Worm (Caenorhabditis elegans) whole organism, late embryonic: ENCODE measurements around the gene Y41C4A.32.

Experiments used
- C08G9.2 ChIP-seq: sonication (generic microtip); optimal IDR thresholded peaks from 2 replicates; lab custom pipeline; 2016; ENCODE audit warnings: mild to moderate bottlenecking, missing genetic modification characterization, moderate library complexity, missing compliant biosample characterization
- C38D4.7 ChIP-seq: fragments of 200-800 bp; sonication (Bioruptor generic); optimal IDR thresholded peaks from 2 replicates; lab custom pipeline; 2018; ENCODE audit warnings: mild to moderate bottlenecking, missing genetic modification characterization, moderate library complexity, missing compliant biosample characterization
- F13H6.1 ChIP-seq: sonication (generic microtip); optimal IDR thresholded peaks from 2 replicates; lab custom pipeline; 2016; ENCODE audit warnings: missing genetic modification characterization, missing compliant biosample characterization
- K02D7.2 ChIP-seq: sonication (generic microtip); optimal IDR thresholded peaks from 2 replicates; lab custom pipeline; 2017; ENCODE audit warnings: mild to moderate bottlenecking, missing genetic modification characterization, missing compliant biosample characterization
- K09A11.1 ChIP-seq: sonication (generic microtip); optimal IDR thresholded peaks from 2 replicates; lab custom pipeline; 2017; ENCODE audit warnings: antibody characterized with exemption, mild to moderate bottlenecking, missing genetic modification characterization, missing compliant biosample characterization; ENCODE audit not compliant: insufficient read depth
- Y22D7AL.16 ChIP-seq: sonication (generic microtip); optimal IDR thresholded peaks from 2 replicates; lab custom pipeline; 2016; ENCODE audit warnings: missing genetic modification characterization, missing compliant biosample characterization
- ahr-1 ChIP-seq: sonication (generic microtip); optimal IDR thresholded peaks from 2 replicates; lab custom pipeline; 2016; ENCODE audit warnings: missing genetic modification characterization, missing compliant biosample characterization
- ama-1 ChIP-seq: fragments of 150-350 bp; optimal IDR thresholded peaks from 2 replicates; lab custom pipeline; 2014
- ceh-18 ChIP-seq: sonication (generic microtip); optimal IDR thresholded peaks from 2 replicates; lab custom pipeline; 2016; ENCODE audit warnings: missing genetic modification characterization, missing compliant biosample characterization
- ceh-19 ChIP-seq: fragments of 200-800 bp; sonication (Bioruptor generic); optimal IDR thresholded peaks from 2 replicates; lab custom pipeline; 2018; ENCODE audit warnings: mild to moderate bottlenecking, missing genetic modification characterization, missing compliant biosample characterization
- ceh-2 ChIP-seq: sonication (generic microtip); optimal IDR thresholded peaks from 2 replicates; lab custom pipeline; 2016; ENCODE audit warnings: missing genotype, missing genetic modification characterization, missing compliant biosample characterization
- ceh-22 ChIP-seq: sonication (generic microtip); optimal IDR thresholded peaks from 2 replicates; lab custom pipeline; 2017; ENCODE audit warnings: missing biosample characterization, missing genetic modification characterization
- ceh-24 ChIP-seq: sonication (generic microtip); optimal IDR thresholded peaks from 2 replicates; lab custom pipeline; 2016; ENCODE audit warnings: mild to moderate bottlenecking, missing genetic modification characterization, missing compliant biosample characterization
- ceh-31 ChIP-seq: sonication (generic microtip); optimal IDR thresholded peaks from 2 replicates; lab custom pipeline; 2016; ENCODE audit warnings: missing genetic modification characterization, missing compliant biosample characterization
- ceh-9 ChIP-seq: sonication (generic microtip); optimal IDR thresholded peaks from 2 replicates; lab custom pipeline; 2016; ENCODE audit warnings: mild to moderate bottlenecking, missing genetic modification characterization, inconsistent platforms, missing compliant biosample characterization
- che-1 ChIP-seq: sonication (generic microtip); optimal IDR thresholded peaks from 2 replicates; lab custom pipeline; 2016; ENCODE audit warnings: mild to moderate bottlenecking, missing genetic modification characterization, missing compliant biosample characterization
- dmd-4 ChIP-seq: sonication (generic microtip); optimal IDR thresholded peaks from 2 replicates; lab custom pipeline; 2016; ENCODE audit warnings: borderline replicate concordance, missing genetic modification characterization, missing compliant biosample characterization
- dve-1 ChIP-seq: sonication (generic microtip); optimal IDR thresholded peaks from 2 replicates; lab custom pipeline; 2017; ENCODE audit warnings: antibody characterized with exemption, mild to moderate bottlenecking, missing genetic modification characterization, missing compliant biosample characterization
- elt-2 ChIP-seq: sonication (generic microtip); optimal IDR thresholded peaks from 2 replicates; lab custom pipeline; 2016; ENCODE audit warnings: missing genetic modification reagents, missing genetic modification characterization, missing compliant biosample characterization
- ets-4 ChIP-seq: sonication (generic microtip); optimal IDR thresholded peaks from 2 replicates; lab custom pipeline; 2016; ENCODE audit warnings: missing genetic modification characterization, missing compliant biosample characterization
- eyg-1 ChIP-seq: sonication (generic microtip); optimal IDR thresholded peaks from 2 replicates; lab custom pipeline; 2016; ENCODE audit warnings: missing genotype, missing genetic modification characterization, missing compliant biosample characterization
- fax-1 ChIP-seq: sonication (generic microtip); optimal IDR thresholded peaks from 2 replicates; lab custom pipeline; 2016; ENCODE audit warnings: missing genotype, missing genetic modification characterization, missing compliant biosample characterization
- fkh-10 ChIP-seq: fragments of 150-350 bp; optimal IDR thresholded peaks from 2 replicates; lab custom pipeline; 2014; ENCODE audit warnings: missing biosample characterization, missing genetic modification reagents, missing genetic modification characterization
- hlh-13 ChIP-seq: fragments of 200-800 bp; sonication (Bioruptor generic); optimal IDR thresholded peaks from 2 replicates; lab custom pipeline; 2018; ENCODE audit warnings: mild to moderate bottlenecking, missing genetic modification characterization, missing compliant biosample characterization
- hlh-15 ChIP-seq: sonication (generic microtip); optimal IDR thresholded peaks from 2 replicates; lab custom pipeline; 2016; ENCODE audit warnings: missing genetic modification characterization, missing compliant biosample characterization
- hlh-30 ChIP-seq: sonication (generic microtip); optimal IDR thresholded peaks from 2 replicates; lab custom pipeline; 2017; ENCODE audit warnings: antibody characterized with exemption, missing genetic modification characterization, missing compliant biosample characterization; ENCODE audit not compliant: insufficient read depth
- hlh-6 ChIP-seq: sonication (generic microtip); optimal IDR thresholded peaks from 2 replicates; lab custom pipeline; 2016; ENCODE audit warnings: missing genotype, missing genetic modification characterization, missing compliant biosample characterization
- hlh-8 ChIP-seq: sonication (generic microtip); optimal IDR thresholded peaks from 2 replicates; lab custom pipeline; 2016; ENCODE audit warnings: missing genotype, missing genetic modification characterization, missing compliant biosample characterization
- lim-6 ChIP-seq: sonication (generic microtip); optimal IDR thresholded peaks from 2 replicates; lab custom pipeline; 2016; ENCODE audit warnings: missing genetic modification characterization, missing compliant biosample characterization
- lin-11 ChIP-seq: fragments of 200-800 bp; sonication (Bioruptor generic); optimal IDR thresholded peaks from 2 replicates; lab custom pipeline; 2018; ENCODE audit warnings: mild to moderate bottlenecking, missing genetic modification characterization, missing compliant biosample characterization
- nfya-1 ChIP-seq: sonication (generic microtip); optimal IDR thresholded peaks from 2 replicates; lab custom pipeline; 2017; ENCODE audit warnings: missing genetic modification characterization, mild to moderate bottlenecking, missing compliant biosample characterization, antibody characterized with exemption, moderate library complexity
- nhr-232 ChIP-seq: sonication (generic microtip); optimal IDR thresholded peaks from 2 replicates; lab custom pipeline; 2016; ENCODE audit warnings: missing genetic modification characterization, missing compliant biosample characterization
- npax-4 ChIP-seq: sonication (generic microtip); optimal IDR thresholded peaks from 2 replicates; lab custom pipeline; 2016; ENCODE audit warnings: missing genetic modification characterization, missing compliant biosample characterization
- pag-3 ChIP-seq: sonication (generic microtip); optimal IDR thresholded peaks from 2 replicates; lab custom pipeline; 2016; ENCODE audit warnings: missing compliant biosample characterization, missing genetic modification characterization, borderline replicate concordance
- pat-9 ChIP-seq: fragments of 200-800 bp; sonication (Bioruptor generic); optimal IDR thresholded peaks from 2 replicates; lab custom pipeline; 2018; ENCODE audit warnings: mild to moderate bottlenecking, missing genetic modification characterization, moderate library complexity, missing compliant biosample characterization
- pqm-1 ChIP-seq: sonication (generic microtip); optimal IDR thresholded peaks from 2 replicates; lab custom pipeline; 2016; ENCODE audit warnings: missing genetic modification characterization, missing compliant biosample characterization
- pros-1 ChIP-seq: fragments of 150-350 bp; optimal IDR thresholded peaks from 2 replicates; lab custom pipeline; 2014; ENCODE audit warnings: missing biosample characterization, missing genetic modification reagents, missing genetic modification characterization
- ref-2 ChIP-seq: sonication (generic microtip); optimal IDR thresholded peaks from 2 replicates; lab custom pipeline; 2016; ENCODE audit warnings: missing genetic modification characterization, missing compliant biosample characterization
- sdc-2 ChIP-seq: sonication (generic microtip); optimal IDR thresholded peaks from 2 replicates; lab custom pipeline; 2016; ENCODE audit warnings: missing genotype, missing genetic modification characterization, missing compliant biosample characterization
- sox-4 ChIP-seq: sonication (generic microtip); optimal IDR thresholded peaks from 2 replicates; lab custom pipeline; 2017; ENCODE audit warnings: mild to moderate bottlenecking, missing genetic modification characterization, inconsistent platforms, missing compliant biosample characterization
- syd-9 ChIP-seq: sonication (generic microtip); optimal IDR thresholded peaks from 2 replicates; lab custom pipeline; 2016; ENCODE audit warnings: mild to moderate bottlenecking, missing genetic modification characterization, moderate library complexity, missing compliant biosample characterization
- tbx-2 ChIP-seq: sonication (generic microtip); optimal IDR thresholded peaks from 2 replicates; lab custom pipeline; 2016; ENCODE audit warnings: missing genetic modification characterization, missing compliant biosample characterization
- ttx-3 ChIP-seq: sonication (generic microtip); optimal IDR thresholded peaks from 2 replicates; lab custom pipeline; 2016; ENCODE audit warnings: missing genetic modification reagents, missing genetic modification characterization, missing compliant biosample characterization
- unc-3 ChIP-seq, 2 experiments: fragments of 200-800 bp in 1 of 2; sonication (Bioruptor generic) in 1 of 2; sonication (generic microtip) in 1 of 2; conservative IDR thresholded peaks in 1 of 2; optimal IDR thresholded peaks in 1 of 2; 2 replicates each; pipeline versions ENCODE4 v1.3.6 to Lab custom; 2016 to 2022; ENCODE audit warnings: missing compliant biosample characterization in 2 of 2, missing genetic modification characterization in 2 of 2, missing genetic modification reagents in 1 of 2
- unc-42 ChIP-seq: sonication (generic microtip); optimal IDR thresholded peaks from 2 replicates; lab custom pipeline; 2016; ENCODE audit warnings: missing genotype, missing genetic modification characterization, missing compliant biosample characterization
- unc-86 ChIP-seq: sonication (generic microtip); optimal IDR thresholded peaks from 2 replicates; lab custom pipeline; 2016; ENCODE audit warnings: missing genetic modification characterization, missing compliant biosample characterization
- zip-5 ChIP-seq: sonication (generic microtip); optimal IDR thresholded peaks from 2 replicates; lab custom pipeline; 2016; ENCODE audit warnings: missing genetic modification characterization, missing compliant biosample characterization

The Y41C4A.32 gene

ce11 chrIII:11719400-11719875 lies 2.1 kb upstream of the Y41C4A.32 start, which contains the start of the genes elb-1 and Y41C4A.11:
Gene elb-1, minus strand, starts transcription at chrIII:11719450.
Gene Y41C4A.11, plus strand, starts transcription at chrIII:11719860.
- TF ChIP-seq lin-11 (tag; lab: Kevin White, UChicago) (no peak), K09A11.1 (tag; lab: Kevin White, UChicago) (no peak), K02D7.2 (tag; lab: Kevin White, UChicago) (no peak), hlh-6 (tag; lab: Kevin White, UChicago) (no peak), fax-1 (tag; lab: Kevin White, UChicago) (no peak), ceh-9 (tag; lab: Kevin White, UChicago) (no peak), ref-2 (tag; lab: Kevin White, UChicago) (peak; percentile 4), syd-9 (no peak), pqm-1 (tag; lab: Kevin White, UChicago) (no peak), Y22D7AL.16 (tag; lab: Kevin White, UChicago) (no peak), ceh-24 (tag; lab: Kevin White, UChicago) (no peak), tbx-2 (tag; lab: Kevin White, UChicago) (peak; percentile 15), ceh-19 (no peak), ceh-18 (peak; percentile 27), sdc-2 (tag; lab: Kevin White, UChicago) (no peak), pros-1 (tag; lab: Kevin White, UChicago) (no peak), lim-6 (tag; lab: Kevin White, UChicago) (no peak), hlh-15 (tag; lab: Kevin White, UChicago) (no peak), nfya-1 (tag; lab: Kevin White, UChicago) (peak; percentile 55), C08G9.2 (tag; lab: Kevin White, UChicago) (peak; percentile 6), ceh-31 (tag; lab: Kevin White, UChicago) (peak; percentile 48), che-1 (tag; lab: Kevin White, UChicago) (no peak), eyg-1 (tag; lab: Kevin White, UChicago) (no peak), dmd-4 (tag; lab: Kevin White, UChicago) (no peak), ceh-22 (tag; lab: Kevin White, UChicago) (no peak)

DNA sequence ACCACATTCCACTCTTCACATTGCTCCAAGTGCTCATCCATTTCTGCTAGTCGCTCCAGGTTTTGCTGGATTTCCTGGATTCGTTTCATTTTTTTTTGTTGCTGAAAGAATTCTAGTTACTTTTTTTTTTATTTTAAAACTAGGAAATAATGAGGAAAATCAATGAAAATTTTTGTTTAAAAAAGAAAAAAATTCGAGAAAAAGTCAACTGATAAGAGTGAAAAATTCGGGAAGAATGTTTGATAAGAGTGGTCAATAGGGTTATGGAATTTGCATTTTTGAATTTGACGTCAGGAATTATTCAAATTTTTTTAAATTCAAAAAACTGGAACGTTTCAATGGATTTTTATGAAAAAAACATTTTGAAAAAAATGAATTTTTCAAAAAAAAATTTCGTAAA lies 5.1 kb downstream of the Y41C4A.32 start, which contains the start of gene Y41C4A.12:
Gene Y41C4A.12 (minus strand): TSS at position 101 of the 400 bp plus-strand sequence.
- no peak for TF ChIP-seq unc-86
- TF ChIP-seq ceh-22 (tag; lab: Kevin White, UChicago): no peak
- no peak for TF ChIP-seq elt-2 (tag; lab: Kevin White, UChicago)
- TF ChIP-seq syd-9: no peak
- TF ChIP-seq ceh-2: no peak
- TF ChIP-seq pat-9: no peak
- no peak for TF ChIP-seq eyg-1 (tag; lab: Kevin White, UChicago)
- TF ChIP-seq ets-4 (tag; lab: Kevin White, UChicago): no peak
- no peak for TF ChIP-seq npax-4
- no peak for TF ChIP-seq C38D4.7 (GFP tag; lab: Kevin White, UChicago)
- TF ChIP-seq ceh-31 (tag; lab: Kevin White, UChicago): no peak
- TF ChIP-seq ahr-1 (tag; lab: Kevin White, UChicago): no peak
- TF ChIP-seq tbx-2 (tag; lab: Kevin White, UChicago): no peak

DNA sequence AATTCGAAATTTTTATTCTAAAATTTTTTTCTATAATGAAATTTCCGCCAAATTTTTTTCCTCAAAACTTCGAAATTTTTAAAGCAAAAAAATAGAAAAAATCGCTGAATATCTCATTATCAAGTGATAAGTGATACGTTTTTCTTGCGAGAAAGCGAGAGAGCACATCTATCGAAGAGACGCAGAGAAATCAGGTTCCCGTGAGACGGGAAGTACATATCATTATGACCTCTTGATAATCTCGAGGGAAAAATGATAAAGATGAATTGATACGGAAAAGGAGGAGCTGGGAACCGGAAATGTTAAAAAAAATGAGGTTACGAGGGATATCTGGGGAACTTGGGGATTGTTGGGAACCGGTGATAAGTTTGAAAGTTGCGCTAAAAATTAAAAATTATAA lies 5.5 kb downstream of the Y41C4A.32 start:
- TF ChIP-seq zip-5 (tag; lab: Kevin White, UChicago) (no peak), elt-2 (tag; lab: Kevin White, UChicago) (peak; percentile 80), lim-6 (tag; lab: Kevin White, UChicago) (no peak), dmd-4 (tag; lab: Kevin White, UChicago) (no peak), pag-3 (tag; lab: Kevin White, UChicago) (no peak)

DNA sequence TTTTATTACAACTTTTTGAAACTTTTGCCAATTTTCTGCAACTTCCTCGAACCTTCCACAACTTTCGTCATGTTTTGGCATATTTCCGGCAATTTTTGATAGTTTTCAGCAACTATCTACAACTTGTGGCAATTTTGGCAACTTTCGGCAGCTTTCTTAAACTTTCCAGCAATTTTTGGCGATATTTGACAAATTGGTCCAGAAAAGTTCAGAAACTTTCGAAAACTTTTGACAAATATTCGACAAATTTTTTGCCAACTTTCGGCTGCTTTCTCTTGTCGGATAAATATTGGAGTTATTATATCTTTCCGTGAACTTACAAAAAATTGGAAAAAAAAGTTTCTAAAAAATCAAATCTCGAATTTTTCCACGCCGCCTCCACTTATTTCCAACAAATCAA lies 8.8 kb downstream of the Y41C4A.32 start, which contains the start of gene Y41C4A.18:
Gene Y41C4A.18 (plus strand): TSS at position 301 of the 400 bp plus-strand sequence.
- TF ChIP-seq fkh-10 (GFP tag; lab: Kevin White, UChicago) (no peak), ttx-3 (tag; lab: Kevin White, UChicago) (no peak), tbx-2 (tag; lab: Kevin White, UChicago) (no peak), F13H6.1 (no peak), sox-4 (tag; lab: Kevin White, UChicago) (no peak), ama-1 (no peak), hlh-8 (tag; lab: Kevin White, UChicago) (no peak), ceh-18 (no peak), dve-1 (tag; lab: Kevin White, UChicago) (no peak), unc-42 (tag; lab: Kevin White, UChicago) (no peak), nhr-232 (tag; lab: Kevin White, UChicago) (no peak), hlh-30 (tag; lab: Kevin White, UChicago) (no peak), hlh-13 (GFP tag; lab: Kevin White, UChicago) (no peak), unc-3 (GFP tag; conservative IDR thresholded peaks at IDR 0.05; lab: Robert Waterston, UW) (no peak), unc-3 (tag; optimal IDR thresholded peaks at IDR 0.05; lab: Kevin White, UChicago) (no peak)
